Worm (Caenorhabditis elegans) whole organism, L1 larva: ENCODE data around the gene W09G12.9.

Experiments
- C04F5.9 ChIP-seq: sonication (generic microtip); optimal IDR thresholded peaks from 2 replicates; lab custom pipeline; 2016; ENCODE audit warnings: missing genetic modification characterization, missing compliant biosample characterization
- C34B4.2 ChIP-seq: sonication (generic microtip); optimal IDR thresholded peaks from 2 replicates; lab custom pipeline; 2017; ENCODE audit warnings: mild to moderate bottlenecking, missing genetic modification characterization, missing compliant biosample characterization
- F16B12.6 ChIP-seq: fragments of 150-350 bp; optimal IDR thresholded peaks from 2 replicates; lab custom pipeline; 2014; ENCODE audit warnings: missing biosample characterization, missing genetic modification characterization
- Y116A8C.19 ChIP-seq: sonication (generic microtip); optimal IDR thresholded peaks from 2 replicates; lab custom pipeline; 2016; ENCODE audit warnings: missing compliant biosample characterization, missing genetic modification characterization, borderline replicate concordance
- aly-2 ChIP-seq: fragments of 150-350 bp; optimal IDR thresholded peaks from 2 replicates; lab custom pipeline; 2014; ENCODE audit warnings: missing biosample characterization, missing genetic modification characterization
- ceh-8 ChIP-seq: fragments of 200-800 bp; sonication (Bioruptor generic); optimal IDR thresholded peaks from 2 replicates; lab custom pipeline; 2018; ENCODE audit warnings: mild to moderate bottlenecking, missing genetic modification characterization, moderate library complexity, missing compliant biosample characterization
- dpl-1 ChIP-seq, 3 experiments: fragments of 150-350 bp in 2 of 3; sonication (generic microtip) in 1 of 3; optimal IDR thresholded peaks; 2 replicates each; lab custom pipeline; 2014 to 2017; ENCODE audit warnings: missing biosample characterization in 3 of 3, missing genetic modification characterization in 3 of 3, missing genetic modification reagents in 3 of 3
- dsc-1 ChIP-seq: sonication (generic microtip); optimal IDR thresholded peaks from 2 replicates; lab custom pipeline; 2016; ENCODE audit warnings: mild to moderate bottlenecking, missing genetic modification characterization, missing compliant biosample characterization
- egl-13 ChIP-seq: sonication (generic microtip); optimal IDR thresholded peaks from 2 replicates; lab custom pipeline; 2016; ENCODE audit warnings: missing genotype, missing genetic modification reagents, missing genetic modification characterization, missing compliant biosample characterization
- egl-27 ChIP-seq, 2 experiments: fragments of 150-350 bp in 1 of 2; sonication (generic microtip); optimal IDR thresholded peaks; 3 replicates each; lab custom pipeline; 2017 to 2018; ENCODE audit warnings: missing biosample characterization in 2 of 2, missing genetic modification characterization in 2 of 2, missing genetic modification reagents in 2 of 2
- elt-3 ChIP-seq, 6 experiments: fragments of 150-350 bp in 1 of 6; sonication (generic microtip); optimal IDR thresholded peaks; 2 replicates each; lab custom pipeline; 2017 to 2018; ENCODE audit warnings: missing biosample characterization in 6 of 6, missing genetic modification characterization in 6 of 6, inconsistent platforms in 1 of 6
- fkh-10 ChIP-seq: sonication (generic microtip); optimal IDR thresholded peaks from 2 replicates; lab custom pipeline; 2017; ENCODE audit warnings: missing biosample characterization, missing genetic modification reagents, missing genetic modification characterization
- fkh-4 ChIP-seq: sonication (generic microtip); optimal IDR thresholded peaks from 2 replicates; lab custom pipeline; 2016; ENCODE audit warnings: missing compliant biosample characterization, missing genetic modification characterization, borderline replicate concordance
- fkh-8 ChIP-seq: sonication (generic microtip); optimal IDR thresholded peaks from 2 replicates; lab custom pipeline; 2016; ENCODE audit warnings: mild to moderate bottlenecking, missing genetic modification characterization, missing compliant biosample characterization
- grh-1 ChIP-seq: fragments of 200-800 bp; sonication (Bioruptor generic); IDR thresholded peaks from 2 replicates; pipeline ENCODE4 v1.3.6; 2022; ENCODE audit warnings: missing genetic modification reagents, missing genetic modification characterization, missing compliant biosample characterization
- hpl-2 ChIP-seq: fragments of 150-350 bp; optimal IDR thresholded peaks from 2 replicates; lab custom pipeline; 2014; ENCODE audit warnings: missing biosample characterization, missing genetic modification reagents, missing genetic modification characterization
- irx-1 ChIP-seq: sonication (generic microtip); optimal IDR thresholded peaks from 2 replicates; lab custom pipeline; 2016; ENCODE audit warnings: missing genetic modification characterization, missing compliant biosample characterization
- lin-39 ChIP-seq: fragments of 150-350 bp; optimal IDR thresholded peaks from 2 replicates; lab custom pipeline; 2014; ENCODE audit warnings: missing biosample characterization, missing genetic modification reagents, missing genetic modification characterization
- lir-3 ChIP-seq: sonication (generic microtip); optimal IDR thresholded peaks from 2 replicates; lab custom pipeline; 2016; ENCODE audit warnings: mild to moderate bottlenecking, missing genetic modification characterization, moderate library complexity, missing compliant biosample characterization; ENCODE audit not compliant: poor library complexity
- lsy-2 ChIP-seq, 2 experiments: fragments of 150-350 bp; optimal IDR thresholded peaks; 2 replicates each; lab custom pipeline; 2014; ENCODE audit warnings: missing biosample characterization in 2 of 2, missing genetic modification characterization in 2 of 2
- mab-9 ChIP-seq: fragments of 200-800 bp; sonication (Bioruptor generic); IDR thresholded peaks from 2 replicates; pipeline ENCODE4 v1.3.6; 2022; ENCODE audit warnings: missing genetic modification reagents, missing genetic modification characterization, missing compliant biosample characterization
- mdl-1 ChIP-seq, 2 experiments: fragments of 150-350 bp; optimal IDR thresholded peaks; 2 replicates each; lab custom pipeline; 2014 to 2017; ENCODE audit warnings: missing biosample characterization in 2 of 2, missing genetic modification characterization in 2 of 2, inconsistent platforms in 1 of 2
- nhr-11 ChIP-seq: fragments of 150-350 bp; optimal IDR thresholded peaks from 2 replicates; lab custom pipeline; 2014; ENCODE audit warnings: missing biosample characterization, missing genetic modification characterization
- nhr-20 ChIP-seq: sonication (generic microtip); optimal IDR thresholded peaks from 2 replicates; lab custom pipeline; 2016; ENCODE audit warnings: mild to moderate bottlenecking, missing genetic modification characterization, missing compliant biosample characterization
- nhr-71 ChIP-seq: sonication (generic microtip); optimal IDR thresholded peaks from 2 replicates; lab custom pipeline; 2016; ENCODE audit warnings: mild to moderate bottlenecking, missing genetic modification characterization, moderate library complexity, missing compliant biosample characterization
- nhr-77 ChIP-seq: fragments of 150-350 bp; optimal IDR thresholded peaks from 2 replicates; lab custom pipeline; 2014; ENCODE audit warnings: missing biosample characterization, missing genetic modification characterization
- nhr-84 ChIP-seq: sonication (generic microtip); optimal IDR thresholded peaks from 2 replicates; lab custom pipeline; 2017; ENCODE audit warnings: missing biosample characterization, missing genetic modification characterization
- pag-3 ChIP-seq: sonication (generic microtip); optimal IDR thresholded peaks from 2 replicates; lab custom pipeline; 2017; ENCODE audit warnings: missing genetic modification characterization, mild to moderate bottlenecking, missing compliant biosample characterization, antibody characterized with exemption, borderline replicate concordance; ENCODE audit not compliant: insufficient read depth
- pax-3 ChIP-seq: fragments of 200-800 bp; sonication (Bioruptor generic); optimal IDR thresholded peaks from 2 replicates; lab custom pipeline; 2018; ENCODE audit warnings: mild to moderate bottlenecking, missing genetic modification characterization, moderate library complexity, missing compliant biosample characterization
- pqm-1 ChIP-seq: sonication (generic microtip); optimal IDR thresholded peaks from 3 replicates; lab custom pipeline; 2017; ENCODE audit warnings: missing biosample characterization, missing genetic modification characterization
- rnt-1 ChIP-seq: sonication (generic microtip); optimal IDR thresholded peaks from 2 replicates; lab custom pipeline; 2016; ENCODE audit warnings: mild to moderate bottlenecking, missing genetic modification characterization, moderate library complexity, missing compliant biosample characterization
- skn-1 ChIP-seq: fragments of 150-350 bp; optimal IDR thresholded peaks from 2 replicates; lab custom pipeline; 2014; ENCODE audit warnings: missing biosample characterization, missing genetic modification characterization
- snpc-4 ChIP-seq: fragments of 150-350 bp; optimal IDR thresholded peaks from 2 replicates; lab custom pipeline; 2014; ENCODE audit warnings: missing biosample characterization, missing genetic modification characterization
- snu-23 ChIP-seq: sonication (generic microtip); optimal IDR thresholded peaks from 2 replicates; lab custom pipeline; 2016; ENCODE audit warnings: missing genetic modification characterization, missing compliant biosample characterization
- sup-37 ChIP-seq: fragments of 200-800 bp; sonication (Bioruptor generic); optimal IDR thresholded peaks from 2 replicates; lab custom pipeline; 2018; ENCODE audit warnings: mild to moderate bottlenecking, missing genetic modification characterization, missing compliant biosample characterization
- tbx-2 ChIP-seq: sonication (generic microtip); optimal IDR thresholded peaks from 2 replicates; lab custom pipeline; 2016; ENCODE audit warnings: missing genetic modification characterization, missing compliant biosample characterization
- tlp-1 ChIP-seq: fragments of 150-350 bp; optimal IDR thresholded peaks from 2 replicates; lab custom pipeline; 2014; ENCODE audit warnings: missing biosample characterization, missing genetic modification characterization
- unc-130 ChIP-seq: fragments of 150-350 bp; optimal IDR thresholded peaks from 2 replicates; lab custom pipeline; 2017; ENCODE audit warnings: missing biosample characterization, missing genetic modification characterization, inconsistent platforms
- unc-62 ChIP-seq: fragments of 150-350 bp; optimal IDR thresholded peaks from 2 replicates; lab custom pipeline; 2014; ENCODE audit warnings: missing biosample characterization, missing genetic modification reagents, missing genetic modification characterization
- zip-4 ChIP-seq: fragments of 200-800 bp; sonication (Bioruptor generic); optimal IDR thresholded peaks from 2 replicates; lab custom pipeline; 2018; ENCODE audit warnings: mild to moderate bottlenecking, missing genetic modification characterization, moderate library complexity, missing compliant biosample characterization
- ztf-11 ChIP-seq, 2 experiments: sonication (generic microtip); optimal IDR thresholded peaks; 2 replicates each; lab custom pipeline; 2016 to 2017; ENCODE audit warnings: missing genetic modification characterization in 2 of 2, missing biosample characterization in 1 of 2, missing compliant biosample characterization in 1 of 2
- ztf-4 ChIP-seq: fragments of 150-350 bp; optimal IDR thresholded peaks from 2 replicates; lab custom pipeline; 2014; ENCODE audit warnings: missing biosample characterization, missing genetic modification characterization

W09G12.9 gene

DNA sequence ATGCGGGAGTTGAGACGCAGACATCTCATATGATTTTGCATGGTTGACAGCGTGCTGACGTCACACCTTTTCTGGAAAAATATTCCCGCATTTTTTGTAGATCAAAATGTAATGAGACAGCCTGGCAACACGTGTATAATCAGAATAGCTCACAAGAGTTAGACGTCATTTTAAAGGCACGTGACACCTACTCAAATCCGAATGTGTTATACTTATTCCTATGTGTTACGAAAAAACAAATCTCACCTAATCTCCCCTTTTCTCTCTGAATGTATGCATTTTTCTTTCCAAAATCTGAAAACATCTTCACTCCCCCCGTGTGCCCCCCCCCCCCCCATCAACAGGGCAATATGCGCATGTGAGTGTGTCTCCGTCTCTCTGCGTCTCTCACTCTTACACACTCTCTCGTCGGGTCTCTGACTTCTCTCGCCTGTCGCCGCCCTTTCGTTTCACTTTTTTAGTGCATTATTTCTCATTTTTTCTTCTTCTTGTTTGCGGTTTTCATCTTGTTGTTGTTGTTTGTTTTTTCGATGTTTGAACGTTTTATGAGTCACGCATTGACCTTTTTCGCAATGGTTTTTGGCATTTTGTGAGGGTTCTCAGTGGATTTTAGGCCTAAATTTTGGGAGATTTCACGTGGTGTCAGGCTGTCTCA lies 48.0 kb upstream of the W09G12.9 start (continued):
- no peak for TF ChIP-seq nhr-11 (tag; lab: Kevin White, UChicago)
- TF ChIP-seq mab-9 (GFP tag; lab: Robert Waterston, UW) = peak; percentile 42; the same call in 1 of the 2 replicates
- no peak for TF ChIP-seq egl-27 (tag; optimal IDR thresholded peaks at IDR 0.05; lab: Kevin White, UChicago)
- peak; percentile 27 to 58 (median 31) for TF ChIP-seq dpl-1 (GFP tag; optimal IDR thresholded peaks at IDR 0.05; lab: Kevin White, UChicago)
- peak; percentile 18 for TF ChIP-seq snpc-4 (tag; lab: Kevin White, UChicago)
- TF ChIP-seq C04F5.9 = no peak
- TF ChIP-seq dsc-1 = peak; percentile 75
- peak; percentile 28 for TF ChIP-seq nhr-20 (tag; lab: Kevin White, UChicago)

DNA sequence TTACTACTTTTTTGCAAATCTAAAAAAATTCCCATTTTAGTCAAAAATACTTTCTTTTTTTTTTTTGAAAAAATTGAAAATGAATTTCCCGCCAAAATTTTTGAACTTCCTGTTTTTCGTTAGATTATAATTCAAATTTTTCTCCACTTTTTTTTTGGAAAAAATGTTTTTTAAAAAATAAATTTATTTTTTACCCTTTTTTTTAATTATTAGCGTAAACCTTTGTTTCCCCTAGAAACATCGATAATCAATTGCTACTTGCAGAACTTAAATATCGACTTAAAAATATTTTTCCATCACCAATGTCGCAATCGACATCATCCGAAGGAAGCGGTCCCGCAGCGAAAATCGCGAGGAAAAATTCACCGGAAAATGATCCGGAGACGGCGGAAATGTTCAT lies 46.0 kb upstream of the W09G12.9 start, which contains the start of gene cec-2:
TSS of gene cec-2 (plus strand) at position 301 of the 400 bp plus-strand sequence.
- TF ChIP-seq irx-1 (tag; lab: Kevin White, UChicago) (no peak), F16B12.6 (no peak), tlp-1 (tag; lab: Kevin White, UChicago) (no peak), elt-3 (tag; optimal IDR thresholded peaks at IDR 0.05; lab: Kevin White, UChicago) (no peak), zip-4 (GFP tag; lab: Kevin White, UChicago) (no peak), lsy-2 (tag; optimal IDR thresholded peaks at IDR 0.05; lab: Kevin White, UChicago) (no peak), hpl-2 (no peak), ztf-4 (no peak), sup-37 (GFP tag; lab: Kevin White, UChicago) (no peak), nhr-84 (no peak)

DNA sequence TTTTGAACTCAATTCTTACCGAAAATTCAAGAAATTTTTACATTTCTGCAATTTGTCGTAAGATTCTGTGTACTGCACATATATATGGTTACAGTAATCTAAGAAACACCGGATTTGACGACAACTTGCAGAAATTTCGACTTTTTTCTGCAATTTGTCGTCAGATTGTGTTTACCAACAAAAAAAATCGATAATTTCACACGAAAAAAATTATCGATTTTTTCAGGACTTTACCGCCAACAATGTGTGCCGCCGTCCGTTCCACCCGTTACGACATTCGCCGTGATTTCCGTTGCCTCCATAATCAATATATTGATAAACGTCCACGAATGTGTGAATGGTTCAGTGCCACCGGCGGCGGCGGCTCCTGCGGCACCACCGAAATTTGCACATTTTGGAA lies 42.0 kb upstream of the W09G12.9 start:
- no peak for TF ChIP-seq mdl-1 (tag; optimal IDR thresholded peaks at IDR 0.05; lab: Kevin White, UChicago)
- TF ChIP-seq egl-27 (tag; optimal IDR thresholded peaks at IDR 0.05; lab: Kevin White, UChicago) = no peak
- TF ChIP-seq fkh-8 (tag; lab: Kevin White, UChicago) = no peak
- TF ChIP-seq tbx-2 = no peak
- no peak for TF ChIP-seq hpl-2
- no peak for TF ChIP-seq lsy-2 (tag; optimal IDR thresholded peaks at IDR 0.05; lab: Kevin White, UChicago)
- TF ChIP-seq unc-62 = no peak
- no peak for TF ChIP-seq skn-1
- no peak for TF ChIP-seq dsc-1
- no peak for TF ChIP-seq grh-1 (GFP tag; lab: Robert Waterston, UW)
- TF ChIP-seq Y116A8C.19 (tag; lab: Kevin White, UChicago) = no peak
- no peak for TF ChIP-seq mab-9 (GFP tag; lab: Robert Waterston, UW)
- no peak for TF ChIP-seq C04F5.9
- TF ChIP-seq tlp-1 (tag; lab: Kevin White, UChicago) = no peak
- no peak for TF ChIP-seq nhr-71
- no peak for TF ChIP-seq aly-2 (tag; lab: Kevin White, UChicago)
- TF ChIP-seq C34B4.2 (tag; lab: Kevin White, UChicago) = no peak
- no peak for TF ChIP-seq pag-3 (tag; lab: Kevin White, UChicago)
- no peak for TF ChIP-seq lin-39 (tag; lab: Kevin White, UChicago)
- no peak for TF ChIP-seq fkh-10

DNA sequence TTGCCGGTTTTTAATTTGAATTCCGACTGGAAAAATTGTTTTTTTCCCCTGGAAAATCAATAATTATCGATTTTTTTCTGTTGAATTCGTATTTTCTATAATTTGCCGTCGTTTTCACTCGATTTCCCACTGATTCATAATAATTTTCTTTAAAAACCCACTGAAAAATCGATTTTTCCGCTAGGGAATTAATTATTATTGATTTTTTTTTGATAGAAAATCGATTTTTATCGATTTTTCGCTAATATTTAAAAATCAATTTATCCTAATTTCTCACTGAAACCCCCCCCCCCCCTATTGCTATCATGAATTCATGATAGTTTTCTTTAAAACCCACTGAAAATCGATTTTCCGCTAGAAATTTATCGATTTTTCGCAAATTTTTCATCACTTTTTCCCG lies 39.8 kb upstream of the W09G12.9 start:
- TF ChIP-seq egl-13 (tag; lab: Kevin White, UChicago) (no peak), F16B12.6 (no peak), egl-27 (tag; optimal IDR thresholded peaks at IDR 0.05; lab: Kevin White, UChicago) (no peak), pax-3 (tag; lab: Kevin White, UChicago) (no peak), unc-130 (tag; lab: Kevin White, UChicago) (no peak), hpl-2 (no peak), pqm-1 (tag; lab: Kevin White, UChicago) (no peak), lir-3 (tag; lab: Kevin White, UChicago) (no peak), unc-62 (no peak), rnt-1 (no peak), ceh-8 (GFP tag; lab: Kevin White, UChicago) (no peak), ztf-11 (tag; optimal IDR thresholded peaks at IDR 0.05; lab: Kevin White, UChicago) (no peak), snu-23 (GFP tag; lab: Kevin White, UChicago) (no peak), nhr-77 (tag; lab: Kevin White, UChicago) (no peak), fkh-4 (tag; lab: Kevin White, UChicago) (no peak), nhr-71 (no peak), dpl-1 (GFP tag; optimal IDR thresholded peaks at IDR 0.05; lab: Kevin White, UChicago) (no peak)
